Worm (Caenorhabditis elegans): ENCODE results near the gene nhr-161.

nhr-161 gene

ce11 chrV:7007307-7007706 lies 24.6 kb upstream of the nhr-161 start, which contains the start of gene drd-10:
Gene drd-10, plus strand, starts transcription at chrV:7007607.
- TF ChIP-seq tbx-7 (tag; optimal IDR thresholded peaks at IDR 0.05) (no peak), hlh-6 (tag; optimal IDR thresholded peaks at IDR 0.05) (no peak), hlh-8 (tag; optimal IDR thresholded peaks at IDR 0.05) (no peak), F13H6.1 (tag; optimal IDR thresholded peaks at IDR 0.05) (no peak), eyg-1 (tag; optimal IDR thresholded peaks at IDR 0.05) (no peak), C08G9.2 (tag; optimal IDR thresholded peaks at IDR 0.05) (no peak), ceh-2 (tag; optimal IDR thresholded peaks at IDR 0.05) (no peak), T23F11.4 (GFP tag; optimal IDR thresholded peaks at IDR 0.05) (no peak), hlh-30 (tag; optimal IDR thresholded peaks at IDR 0.05; ENCODE audit: insufficient read depth) (no peak), K09A11.1 (tag; optimal IDR thresholded peaks at IDR 0.05; ENCODE audit: insufficient read depth) (no peak), elt-4 (tag; optimal IDR thresholded peaks at IDR 0.05) (no peak), ceh-30 (tag; optimal IDR thresholded peaks at IDR 0.05) (no peak), madf-2 (tag; optimal IDR thresholded peaks at IDR 0.05) (no peak), pqm-1 (tag; optimal IDR thresholded peaks at IDR 0.05) (no peak), hlh-15 (tag; optimal IDR thresholded peaks at IDR 0.05) (no peak), lim-6 (tag; optimal IDR thresholded peaks at IDR 0.05) (no peak), sdc-2 (tag; optimal IDR thresholded peaks at IDR 0.05) (no peak), ztf-16 (tag; optimal IDR thresholded peaks at IDR 0.05) (no peak)

ce11 chrV:7005964-7006363 lies 23.3 kb upstream of the nhr-161 start, which contains the start of gene spig-10:
Gene spig-10, plus strand, starts transcription at chrV:7006264.
- no peak for TF ChIP-seq madf-2 (tag; optimal IDR thresholded peaks at IDR 0.05)

ce11 chrV:7003850-7004249 lies 21.1 kb upstream of the nhr-161 start, which contains the start of gene srab-4:
Gene srab-4, plus strand, starts transcription at chrV:7004150.
- TF ChIP-seq C08G9.2 (tag; optimal IDR thresholded peaks at IDR 0.05) (no peak), madf-2 (tag; optimal IDR thresholded peaks at IDR 0.05) (no peak), pha-4 (tag; optimal IDR thresholded peaks at IDR 0.05) (no peak), nfya-1 (tag; optimal IDR thresholded peaks at IDR 0.05) (no peak), unc-3 (GFP tag; conservative IDR thresholded peaks at IDR 0.05) (no peak), unc-3 (tag; optimal IDR thresholded peaks at IDR 0.05) (no peak), pros-1 (tag; optimal IDR thresholded peaks at IDR 0.05) (no peak), che-1 (tag; optimal IDR thresholded peaks at IDR 0.05) (no peak), lin-11 (tag; optimal IDR thresholded peaks at IDR 0.05) (no peak), lim-6 (tag; optimal IDR thresholded peaks at IDR 0.05) (no peak), dve-1 (tag; optimal IDR thresholded peaks at IDR 0.05) (no peak), T23F11.4 (GFP tag; optimal IDR thresholded peaks at IDR 0.05) (no peak), pat-9 (tag; optimal IDR thresholded peaks at IDR 0.05) (no peak), pag-3 (tag; optimal IDR thresholded peaks at IDR 0.05; ENCODE audit: borderline replicate concordance) (no peak), ceh-14 (tag; optimal IDR thresholded peaks at IDR 0.05) (no peak), hlh-8 (tag; optimal IDR thresholded peaks at IDR 0.05) (no peak)

ce11 chrV:7000734-7001133 lies 18.0 kb upstream of the nhr-161 start:
- TF ChIP-seq pat-9 (tag; optimal IDR thresholded peaks at IDR 0.05): no peak
- TF ChIP-seq ceh-34 (tag; optimal IDR thresholded peaks at IDR 0.05): no peak
- TF ChIP-seq dmd-4 (tag; optimal IDR thresholded peaks at IDR 0.05; ENCODE audit: borderline replicate concordance): no peak
- TF ChIP-seq unc-42 (tag; optimal IDR thresholded peaks at IDR 0.05): no peak
- TF ChIP-seq fkh-10 (GFP tag; optimal IDR thresholded peaks at IDR 0.05): no peak
- TF ChIP-seq ztf-16 (tag; optimal IDR thresholded peaks at IDR 0.05): no peak
- TF ChIP-seq T23F11.4 (GFP tag; optimal IDR thresholded peaks at IDR 0.05): no peak
- no peak for TF ChIP-seq hlh-13 (GFP tag; optimal IDR thresholded peaks at IDR 0.05)
- no peak for TF ChIP-seq K09A11.1 (tag; optimal IDR thresholded peaks at IDR 0.05; ENCODE audit: insufficient read depth)
- TF ChIP-seq che-1 (tag; optimal IDR thresholded peaks at IDR 0.05): no peak
- no peak for TF ChIP-seq hlh-6 (tag; optimal IDR thresholded peaks at IDR 0.05)
- TF ChIP-seq odd-2 (tag; optimal IDR thresholded peaks at IDR 0.05): no peak
